Worm (Caenorhabditis elegans): ENCODE results near the gene phy-4.

phy-4 gene

DNA sequence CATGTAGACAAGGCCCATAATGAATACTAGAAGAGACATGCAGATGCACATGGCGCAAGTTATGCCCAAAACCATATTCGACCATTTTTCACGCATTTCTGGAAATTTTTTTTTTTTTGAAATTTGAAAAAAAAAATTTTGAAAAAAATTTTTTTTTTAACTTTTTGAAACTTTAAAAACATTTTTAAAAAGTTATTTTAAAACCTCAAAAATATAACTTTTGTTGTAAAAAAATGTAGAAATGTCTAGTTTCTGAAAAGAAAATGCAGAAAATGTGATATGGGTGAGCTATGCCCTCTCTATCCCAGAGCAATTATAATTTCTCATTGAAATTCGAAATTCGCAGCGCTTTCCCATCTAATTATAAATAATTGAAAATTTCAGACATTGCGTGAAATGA lies 36.2 kb upstream of the phy-4 start, which contains the start of gene Y43F8B.20:
Y43F8B.20 (minus strand) TSS at position 101 of the 400 bp plus-strand sequence.
- TF ChIP-seq efl-1 (GFP tag; optimal IDR thresholded peaks at IDR 0.05), result no peak
- TF ChIP-seq lsy-27 (tag; optimal IDR thresholded peaks at IDR 0.05; ENCODE audit: borderline replicate concordance, insufficient read depth), result no peak
- no peak for TF ChIP-seq ceh-91 (GFP tag; IDR thresholded peaks at IDR 0.05)
- no peak for TF ChIP-seq lag-1 (GFP tag; IDR thresholded peaks at IDR 0.05)
- TF ChIP-seq ceh-58 (GFP tag; IDR thresholded peaks at IDR 0.05), result no peak
- TF ChIP-seq C06A6.2 (GFP tag; conservative IDR thresholded peaks at IDR 0.05), result no peak
- no peak for TF ChIP-seq nhr-120 (GFP tag; IDR thresholded peaks at IDR 0.05)
- TF ChIP-seq hlh-12 (tag; optimal IDR thresholded peaks at IDR 0.05), result no peak
- no peak for TF ChIP-seq akir-1 (GFP tag; optimal IDR thresholded peaks at IDR 0.05)

ce11 chrV:19546673-19547072 lies 33.2 kb upstream of the phy-4 start:
- TF ChIP-seq zfh-2 (GFP tag; conservative IDR thresholded peaks at IDR 0.05) (peak; percentile 37; the same call in 1 of the 2 replicates), mxl-1 (tag; optimal IDR thresholded peaks at IDR 0.05) (no peak)

- TF ChIP-seq dpff-1 (tag; optimal IDR thresholded peaks at IDR 0.05), result no peak
- TF ChIP-seq T26A5.8 (tag; optimal IDR thresholded peaks at IDR 0.05), result no peak
- no peak for TF ChIP-seq cebp-2 (GFP tag; IDR thresholded peaks at IDR 0.05)
- TF ChIP-seq ztf-25 (GFP tag; IDR thresholded peaks at IDR 0.05), result no peak
- no peak for TF ChIP-seq mcd-1 (GFP tag; IDR thresholded peaks at IDR 0.05)
Observed at ce11 chrV:19546100-19546499, 32.6 kb upstream of the phy-4 start, which contains the start of gene Y43F8B.1. Gene Y43F8B.1, minus strand, starts transcription at chrV:19546200.

DNA sequence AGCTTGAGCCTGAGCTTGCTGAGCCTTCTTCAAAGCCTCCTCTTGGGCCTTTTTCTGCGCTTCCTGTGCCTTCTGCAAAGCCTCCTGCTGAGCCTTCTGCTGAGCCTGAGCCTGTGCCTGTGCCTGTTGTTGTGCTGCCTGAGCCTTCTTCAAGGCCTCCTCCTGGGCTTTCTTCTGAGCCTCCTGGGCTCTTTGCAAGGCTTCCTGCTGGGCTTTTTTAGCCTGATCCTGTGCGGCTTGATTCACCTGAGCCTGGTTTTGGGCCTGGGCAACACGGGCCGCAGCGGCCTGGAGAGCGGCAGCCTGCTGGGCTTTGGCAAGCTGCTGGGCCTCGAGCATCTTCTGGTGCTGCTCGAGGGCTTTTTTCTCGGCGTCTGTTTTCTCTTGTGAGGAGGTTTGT lies 31.6 kb upstream of the phy-4 start:
- TF ChIP-seq egrh-3 (GFP tag; IDR thresholded peaks at IDR 0.05) (peak; percentile 79), xnd-1 (tag; optimal IDR thresholded peaks at IDR 0.05) (no peak), rec-8 (tag; optimal IDR thresholded peaks at IDR 0.05) (no peak), F23B12.7 (tag; optimal IDR thresholded peaks at IDR 0.05; ENCODE audit: insufficient read depth) (no peak), ceh-100 (GFP tag; IDR thresholded peaks at IDR 0.05) (no peak), lsy-27 (tag; optimal IDR thresholded peaks at IDR 0.05; ENCODE audit: borderline replicate concordance, insufficient read depth) (no peak), zfh-2 (GFP tag; conservative IDR thresholded peaks at IDR 0.05) (peak; percentile 80; the same call in 1 of the 2 replicates), F10E7.11 (tag; optimal IDR thresholded peaks at IDR 0.05) (no peak), dox-1 (GFP tag; IDR thresholded peaks at IDR 0.05) (no peak), lin-35 (GFP tag; optimal IDR thresholded peaks at IDR 0.05) (no peak), tlf-1 (GFP tag; optimal IDR thresholded peaks at IDR 0.05) (no peak), ceh-58 (GFP tag; IDR thresholded peaks at IDR 0.05) (no peak), bed-1 (GFP tag; IDR thresholded peaks at IDR 0.05) (no peak), ccch-3 (GFP tag; optimal IDR thresholded peaks at IDR 0.05) (no peak), F33H1.4 (GFP tag; IDR thresholded peaks at IDR 0.05) (no peak), sea-2 (GFP tag; IDR thresholded peaks at IDR 0.05) (no peak), let-526 (GFP tag; IDR thresholded peaks at IDR 0.05) (no peak)

DNA sequence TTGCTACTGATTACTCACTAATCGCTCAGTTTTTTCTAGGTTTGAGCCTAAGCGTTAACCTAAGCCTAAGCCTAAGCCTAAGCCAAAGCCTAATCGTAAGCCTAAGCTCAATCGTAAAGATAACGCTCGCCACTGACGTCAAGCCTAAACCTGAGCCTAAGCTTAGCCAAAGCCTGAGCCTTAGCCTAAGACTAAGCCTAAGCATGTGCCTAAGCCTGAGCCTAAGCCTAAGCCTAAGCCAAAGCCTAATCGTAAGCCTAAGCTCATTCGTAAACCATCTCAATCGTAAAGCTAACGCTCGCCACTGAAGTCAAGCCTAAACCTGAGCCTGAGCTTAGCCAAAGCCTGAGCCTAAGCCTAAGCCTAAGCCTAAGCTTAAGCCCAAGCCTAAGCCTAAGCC lies 30.1 kb upstream of the phy-4 start:
- TF ChIP-seq Y67H2A.10 (GFP tag; conservative IDR thresholded peaks at IDR 0.05) (no peak), dpl-1 (GFP tag; optimal IDR thresholded peaks at IDR 0.05) (no peak), nhr-80 (tag; optimal IDR thresholded peaks at IDR 0.05) (no peak), lin-26 (GFP tag; IDR thresholded peaks at IDR 0.05) (no peak), rec-8 (tag; optimal IDR thresholded peaks at IDR 0.05) (no peak), lsy-27 (tag; optimal IDR thresholded peaks at IDR 0.05; ENCODE audit: borderline replicate concordance, insufficient read depth) (no peak), hlh-26 (GFP tag; conservative IDR thresholded peaks at IDR 0.05) (no peak), Y95B8A.8 (GFP tag; IDR thresholded peaks at IDR 0.05) (no peak)

Measured in whole organism, young adult.